Worm (Caenorhabditis elegans) whole organism, L3 larva: ENCODE data around the gene F20D1.3.

ENCODE experiments used
- elt-1 ChIP-seq: fragments of 150-350 bp; optimal IDR thresholded peaks from 2 replicates; lab custom pipeline; 2014; ENCODE audit warnings: missing biosample characterization, missing genetic modification characterization
- fkh-10 ChIP-seq: sonication (generic microtip); optimal IDR thresholded peaks from 2 replicates; lab custom pipeline; 2017; ENCODE audit warnings: missing biosample characterization, missing genetic modification reagents, missing genetic modification characterization
- skn-1 ChIP-seq: fragments of 150-350 bp; optimal IDR thresholded peaks from 2 replicates; lab custom pipeline; 2014; ENCODE audit warnings: missing biosample characterization, missing genetic modification characterization
- snpc-4 ChIP-seq: fragments of 150-350 bp; optimal IDR thresholded peaks from 2 replicates; lab custom pipeline; 2014; ENCODE audit warnings: missing biosample characterization, missing genetic modification characterization

DNA sequence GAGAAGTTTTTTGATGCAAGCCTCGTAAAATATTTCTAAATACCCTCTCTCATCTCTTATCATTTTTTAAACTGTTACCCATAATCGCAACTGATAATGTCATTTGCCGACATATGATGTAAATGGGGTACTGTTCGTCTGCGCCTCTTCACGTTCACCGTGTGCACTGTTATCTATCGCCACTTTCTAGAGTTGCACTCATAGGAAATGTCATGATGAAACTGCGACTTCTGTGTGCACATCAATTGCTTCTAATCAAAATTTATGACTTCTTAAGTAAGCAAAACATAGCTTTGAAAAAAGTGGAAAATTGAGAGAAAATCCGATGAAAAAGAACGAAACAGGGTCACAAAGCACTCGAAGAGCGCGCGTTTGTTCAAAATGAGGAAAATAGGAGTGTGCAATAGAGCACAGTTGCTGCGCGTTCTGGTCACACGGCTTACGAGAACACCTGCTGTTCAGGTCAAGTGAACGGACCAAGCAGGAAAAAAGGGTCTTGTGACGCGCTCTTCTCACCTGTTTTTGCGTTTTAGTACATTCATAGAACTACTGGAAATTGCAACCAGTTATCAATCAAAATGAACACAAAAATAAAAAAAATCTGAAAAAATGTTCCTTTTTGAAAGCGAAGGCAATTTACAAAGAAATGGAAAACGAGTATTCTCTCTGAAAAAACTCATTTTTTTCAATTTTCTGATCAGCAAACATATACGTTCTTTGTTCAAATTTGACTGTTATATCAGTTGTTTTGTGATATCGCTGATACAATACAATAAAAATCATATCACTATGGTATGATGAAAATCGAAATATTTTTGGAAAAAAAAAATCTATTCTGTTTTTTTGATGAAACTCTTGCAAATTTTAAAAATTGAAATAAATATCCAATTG is 29.2 kb upstream of the F20D1.3 start:
- TF ChIP-seq snpc-4 (tag; lab: Kevin White, UChicago) (peak; percentile 2), elt-1 (no peak), skn-1 (tag; lab: Kevin White, UChicago) (no peak), fkh-10 (no peak)
